Fruit fly (Drosophila melanogaster) whole organism, embryonic: ENCODE data around the gene Vha16-2.

Experiments used
- Bdp1 ChIP-seq: fragments of 200-800 bp; sonication (Bioruptor generic); optimal IDR thresholded peaks from 3 replicates; lab custom pipeline; 2016; ENCODE audit warnings: missing biosample characterization, missing genetic modification characterization
- Blimp-1 ChIP-seq: fragments of 200-800 bp; sonication (Bioruptor generic); optimal IDR thresholded peaks from 3 replicates; lab custom pipeline; 2018; ENCODE audit warnings: missing biosample characterization, missing genetic modification characterization, mild to moderate bottlenecking, moderate library complexity, missing genetic modification reagents
- CG10267 ChIP-seq: fragments of 200-800 bp; sonication (Bioruptor generic); optimal IDR thresholded peaks from 2 replicates; lab custom pipeline; 2018; ENCODE audit warnings: missing biosample characterization, mild to moderate bottlenecking, missing genetic modification characterization, moderate library complexity
- CG10979 ChIP-seq: fragments of 200-800 bp; sonication (Bioruptor generic); optimal IDR thresholded peaks from 2 replicates; lab custom pipeline; 2018; ENCODE audit warnings: missing biosample characterization, mild to moderate bottlenecking, missing genetic modification characterization, moderate library complexity
- CG11085 ChIP-seq: fragments of 200-800 bp; sonication (Bioruptor generic); IDR thresholded peaks from 2 replicates; pipeline ENCODE4 v1.3.6; 2022; ENCODE audit warnings: missing biosample characterization, missing genetic modification characterization
- CG12744 ChIP-seq: fragments of 200-800 bp; sonication (Bioruptor generic); optimal IDR thresholded peaks from 2 replicates; lab custom pipeline; 2016; ENCODE audit warnings: missing biosample characterization, missing genetic modification characterization
- CG12769 ChIP-seq: fragments of 200-800 bp; sonication (Bioruptor generic); optimal IDR thresholded peaks from 2 replicates; lab custom pipeline; 2019; ENCODE audit warnings: missing biosample characterization, mild to moderate bottlenecking, missing genetic modification characterization, moderate library complexity
- CG14667 ChIP-seq: fragments of 200-800 bp; sonication (Bioruptor generic); IDR thresholded peaks from 2 replicates; pipeline ENCODE4 v1.3.6; 2022; ENCODE audit warnings: missing biosample characterization, missing genetic modification characterization
- CG18262 ChIP-seq: fragments of 200-800 bp; optimal IDR thresholded peaks from 3 replicates; lab custom pipeline; 2019; ENCODE audit warnings: missing biosample characterization, mild to moderate bottlenecking, missing genetic modification characterization, moderate library complexity
- CG18476 ChIP-seq: fragments of 200-800 bp; sonication (Bioruptor generic); optimal IDR thresholded peaks from 2 replicates; lab custom pipeline; 2016; ENCODE audit warnings: missing biosample characterization, mild to moderate bottlenecking, missing genetic modification characterization
- CG2202 ChIP-seq: fragments of 200-800 bp; sonication (Bioruptor generic); optimal IDR thresholded peaks from 2 replicates; lab custom pipeline; 2018; ENCODE audit warnings: missing biosample characterization, mild to moderate bottlenecking, missing genetic modification characterization
- CG3163 ChIP-seq: fragments of 200-800 bp; sonication (Bioruptor generic); optimal IDR thresholded peaks from 3 replicates; lab custom pipeline; 2016; ENCODE audit warnings: missing biosample characterization, missing genetic modification characterization
- CG3407 ChIP-seq: fragments of 200-800 bp; sonication (Bioruptor generic); optimal IDR thresholded peaks from 2 replicates; lab custom pipeline; 2018; ENCODE audit warnings: missing biosample characterization, mild to moderate bottlenecking, missing genetic modification characterization
- CG3847 ChIP-seq: fragments of 200-800 bp; sonication (Bioruptor generic); IDR thresholded peaks from 2 replicates; pipeline ENCODE4 v1.3.6; 2022; ENCODE audit warnings: missing biosample characterization, missing genetic modification characterization
- CG4820 ChIP-seq: fragments of 200-800 bp; sonication (Bioruptor generic); optimal IDR thresholded peaks from 3 replicates; lab custom pipeline; 2016; ENCODE audit warnings: missing biosample characterization, missing genetic modification characterization
- CG7745 ChIP-seq: fragments of 200-800 bp; sonication (Bioruptor generic); optimal IDR thresholded peaks from 2 replicates; lab custom pipeline; 2018; ENCODE audit warnings: missing biosample characterization, mild to moderate bottlenecking, missing genetic modification characterization, moderate library complexity
- CG7839 ChIP-seq: fragments of 200-800 bp; sonication (Bioruptor generic); optimal IDR thresholded peaks from 3 replicates; lab custom pipeline; 2018; ENCODE audit warnings: missing biosample characterization, mild to moderate bottlenecking, missing genetic modification characterization, moderate library complexity
- CG7963 ChIP-seq: fragments of 200-800 bp; sonication (Bioruptor generic); IDR thresholded peaks from 3 replicates; pipeline ENCODE4 v1.3.6; 2022; ENCODE audit warnings: missing biosample characterization, missing genetic modification characterization; ENCODE audit not compliant: partially characterized antibody
- CG9437 ChIP-seq: fragments of 200-800 bp; sonication (Bioruptor generic); optimal IDR thresholded peaks from 2 replicates; lab custom pipeline; 2018; ENCODE audit warnings: missing biosample characterization, mild to moderate bottlenecking, missing genetic modification characterization
- Dll ChIP-seq: fragments of 200-800 bp; sonication (Bioruptor generic); IDR thresholded peaks from 4 replicates; pipeline ENCODE4 v1.3.6; 2022; ENCODE audit warnings: missing biosample characterization, missing genetic modification characterization; ENCODE audit not compliant: partially characterized antibody
- Doc3 ChIP-seq: fragments of 200-800 bp; sonication (Bioruptor generic); IDR thresholded peaks from 3 replicates; pipeline ENCODE4 v1.3.6; 2022; ENCODE audit warnings: missing biosample characterization, missing genetic modification characterization; ENCODE audit not compliant: partially characterized antibody
- Drgx ChIP-seq: fragments of 200-800 bp; sonication (Bioruptor generic); IDR thresholded peaks from 2 replicates; pipeline ENCODE4 v1.3.6; 2022; ENCODE audit warnings: missing biosample characterization, missing genetic modification characterization
- Hr3 ChIP-seq: fragments of 200-800 bp; sonication (Bioruptor generic); optimal IDR thresholded peaks from 3 replicates; lab custom pipeline; 2016; ENCODE audit warnings: missing biosample characterization, missing genetic modification characterization
- Hr78 ChIP-seq, 2 experiments: fragments of 200-800 bp in 1 of 2; fragments of >200 bp in 1 of 2; sonication (Bioruptor generic) in 1 of 2; optimal IDR thresholded peaks; 2 replicates each; lab custom pipeline; 2017 to 2019; ENCODE audit warnings: missing biosample characterization in 2 of 2, missing genetic modification characterization in 2 of 2, mild to moderate bottlenecking in 1 of 2, moderate library complexity in 1 of 2
- Hsf ChIP-seq: fragments of 200-800 bp; sonication (Bioruptor generic); optimal IDR thresholded peaks from 3 replicates; lab custom pipeline; 2016; ENCODE audit warnings: missing biosample characterization, missing genetic modification characterization
- Max ChIP-seq: fragments of 200-800 bp; sonication (Bioruptor generic); optimal IDR thresholded peaks from 2 replicates; lab custom pipeline; 2016; ENCODE audit warnings: missing biosample characterization, mild to moderate bottlenecking, missing genetic modification characterization
- NFAT ChIP-seq: fragments of 200-800 bp; sonication (Bioruptor generic); IDR thresholded peaks from 2 replicates; pipeline ENCODE4 v1.3.6; 2022; ENCODE audit warnings: missing biosample characterization, missing genetic modification characterization
- Ravus ChIP-seq: fragments of 200-800 bp; sonication (Bioruptor generic); IDR thresholded peaks from 2 replicates; pipeline ENCODE4 v1.3.6; 2022; ENCODE audit warnings: missing biosample characterization, missing genetic modification characterization
- Rfx ChIP-seq: fragments of 200-800 bp; sonication (Bioruptor generic); IDR thresholded peaks from 2 replicates; pipeline ENCODE4 v1.3.6; 2022; ENCODE audit warnings: missing biosample characterization, missing genetic modification characterization
- Sox100B ChIP-seq: fragments of 200-800 bp; sonication (Bioruptor generic); optimal IDR thresholded peaks from 3 replicates; lab custom pipeline; 2018; ENCODE audit warnings: missing biosample characterization, mild to moderate bottlenecking, missing genetic modification characterization
- Sox102F ChIP-seq: fragments of 200-800 bp; sonication (Bioruptor generic); optimal IDR thresholded peaks from 2 replicates; lab custom pipeline; 2018; ENCODE audit warnings: missing biosample characterization, mild to moderate bottlenecking, missing genetic modification characterization, moderate library complexity
- Ssrp ChIP-seq: fragments of 200-800 bp; sonication (Bioruptor generic); optimal IDR thresholded peaks from 2 replicates; lab custom pipeline; 2018; ENCODE audit warnings: missing biosample characterization, mild to moderate bottlenecking, missing genetic modification characterization, moderate library complexity
- abd-A ChIP-seq: fragments of 200-800 bp; sonication (Bioruptor generic); optimal IDR thresholded peaks from 3 replicates; lab custom pipeline; 2019; ENCODE audit warnings: missing biosample characterization, mild to moderate bottlenecking, missing genetic modification characterization, moderate library complexity
- al ChIP-seq: fragments of 200-800 bp; sonication (Bioruptor generic); IDR thresholded peaks from 2 replicates; pipeline ENCODE4 v1.3.6; 2022; ENCODE audit warnings: missing biosample characterization, missing genetic modification characterization
- bsh ChIP-seq, 2 experiments: fragments of 200-800 bp; sonication (Bioruptor generic); optimal IDR thresholded peaks; 2 replicates each; lab custom pipeline; 2017 to 2018; ENCODE audit warnings: mild to moderate bottlenecking in 2 of 2, missing biosample characterization in 2 of 2, missing genetic modification characterization in 2 of 2, moderate library complexity in 1 of 2
- btn ChIP-seq: fragments of 200-800 bp; sonication (Bioruptor generic); optimal IDR thresholded peaks from 2 replicates; lab custom pipeline; 2016; ENCODE audit warnings: missing biosample characterization, missing genetic modification characterization
- da ChIP-seq: fragments of 200-800 bp; sonication (Bioruptor generic); optimal IDR thresholded peaks from 2 replicates; lab custom pipeline; 2016; ENCODE audit warnings: missing biosample characterization, missing genetic modification characterization
- dmrt11E ChIP-seq: fragments of 200-800 bp; sonication (Bioruptor generic); optimal IDR thresholded peaks from 3 replicates; lab custom pipeline; 2018; ENCODE audit warnings: missing biosample characterization, mild to moderate bottlenecking, missing genetic modification characterization, moderate library complexity
- grau ChIP-seq: fragments of 200-800 bp; optimal IDR thresholded peaks from 3 replicates; lab custom pipeline; 2019; ENCODE audit warnings: missing biosample characterization, mild to moderate bottlenecking, missing genetic modification characterization, moderate library complexity
- hth ChIP-seq: fragments of >200 bp; optimal IDR thresholded peaks from 2 replicates; lab custom pipeline; 2017; ENCODE audit warnings: inconsistent platforms
- jigr1 ChIP-seq: fragments of 200-800 bp; sonication (Bioruptor generic); IDR thresholded peaks from 3 replicates; pipeline ENCODE4 v1.3.6; 2022; ENCODE audit warnings: missing biosample characterization, missing genetic modification characterization
- lov ChIP-seq, 2 experiments: fragments of 200-800 bp in 1 of 2; fragments of >200 bp in 1 of 2; sonication (Bioruptor generic) in 1 of 2; IDR thresholded peaks in 1 of 2; optimal IDR thresholded peaks in 1 of 2; 2 replicates in 1 of 2; 3 replicates in 1 of 2; pipeline versions ENCODE4 v1.3.6 to Lab custom; 2017 to 2022; ENCODE audit warnings: missing biosample characterization in 1 of 2, missing genetic modification characterization in 1 of 2
- nerfin-2 ChIP-seq: fragments of 200-800 bp; sonication (Bioruptor generic); IDR thresholded peaks from 2 replicates; pipeline ENCODE4 v1.3.6; 2022; ENCODE audit warnings: missing biosample characterization, missing genetic modification characterization; ENCODE audit not compliant: partially characterized antibody
- seq ChIP-seq: fragments of 200-800 bp; sonication (Bioruptor generic); IDR thresholded peaks from 2 replicates; pipeline ENCODE4 v1.3.6; 2022; ENCODE audit warnings: missing biosample characterization, missing genetic modification characterization
- sima ChIP-seq: fragments of 200-800 bp; sonication (Bioruptor generic); optimal IDR thresholded peaks from 2 replicates; lab custom pipeline; 2016; ENCODE audit warnings: missing biosample characterization, missing genetic modification characterization
- sisA ChIP-seq: fragments of 200-800 bp; sonication (Bioruptor generic); IDR thresholded peaks from 2 replicates; pipeline ENCODE4 v1.3.6; 2022; ENCODE audit warnings: missing biosample characterization, missing genetic modification characterization
- slbo ChIP-seq: fragments of 200-800 bp; sonication (Bioruptor generic); IDR thresholded peaks from 2 replicates; pipeline ENCODE4 v1.3.6; 2022; ENCODE audit warnings: missing biosample characterization, missing genetic modification characterization
- unpg ChIP-seq: fragments of 200-800 bp; sonication (Bioruptor generic); optimal IDR thresholded peaks from 3 replicates; lab custom pipeline; 2018; ENCODE audit warnings: missing biosample characterization, mild to moderate bottlenecking, missing genetic modification characterization, moderate library complexity
- wdn ChIP-seq: fragments of 200-800 bp; sonication (Bioruptor generic); IDR thresholded peaks from 2 replicates; pipeline ENCODE4 v1.3.6; 2022; ENCODE audit warnings: missing biosample characterization, missing genetic modification characterization
- yki ChIP-seq: fragments of >200 bp; optimal IDR thresholded peaks from 3 replicates; lab custom pipeline; 2018

Gene Vha16-2

DNA sequence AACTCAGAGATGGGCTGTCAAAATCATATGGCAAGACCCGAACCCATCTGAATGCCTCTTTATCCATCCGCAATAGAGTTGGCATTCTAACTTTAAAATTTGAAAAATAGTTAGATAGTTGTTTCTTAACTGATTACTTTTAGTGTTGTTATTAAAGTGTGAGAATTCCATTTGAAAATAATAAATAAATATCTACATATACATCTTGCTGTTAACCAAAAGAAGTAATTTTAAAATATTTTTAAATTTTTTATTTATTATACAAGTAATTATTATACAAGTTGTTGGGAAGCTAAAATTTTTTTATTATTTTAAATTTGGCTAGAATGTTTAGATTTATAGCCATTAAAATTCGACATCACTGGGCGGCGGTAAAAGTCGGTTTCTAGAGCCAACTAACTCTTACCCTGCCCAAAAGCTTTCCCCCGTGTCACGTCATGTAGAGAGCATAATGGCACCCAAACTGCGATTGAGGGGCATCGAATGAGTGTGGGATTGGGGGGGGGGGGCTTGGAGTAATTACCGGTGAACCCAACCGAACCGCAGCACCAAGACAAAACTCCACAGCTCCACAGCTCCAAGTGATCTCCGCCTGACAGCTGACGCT is 31.2 kb upstream of the Vha16-2 start (continued):
- TF ChIP-seq al (GFP tag; lab: Robert Waterston, UW) (no peak), CG18262 (peak; percentile 62), CG7745 (tag; lab: Kevin White, UChicago) (no peak), wdn (GFP tag; lab: Robert Waterston, UW) (no peak), Drgx (GFP tag; lab: Robert Waterston, UW) (no peak), unpg (GFP tag; lab: Kevin White, UChicago) (no peak), yki (lab: Kevin White, UChicago) (no peak), Hr78 (GFP tag; optimal IDR thresholded peaks at IDR 0.05; lab: Kevin White, UChicago) (peak in 1 of 2 experiments; percentile 9), Hr3 (GFP tag; lab: Kevin White, UChicago) (no peak), Dll (no peak), CG7963 (GFP tag; lab: Robert Waterston, UW) (no peak), CG2202 (no peak), hth (lab: Kevin White, UChicago) (no peak), CG7839 (tag; lab: Kevin White, UChicago) (peak; percentile 47), CG12744 (GFP tag; lab: Kevin White, UChicago) (no peak), NFAT (no peak), CG18476 (GFP tag; lab: Kevin White, UChicago) (no peak), CG3847 (GFP tag; lab: Robert Waterston, UW) (no peak), da (GFP tag; lab: Kevin White, UChicago) (no peak), Doc3 (no peak), Bdp1 (GFP tag; lab: Kevin White, UChicago) (no peak), CG14667 (GFP tag; lab: Robert Waterston, UW) (no peak), grau (peak; percentile 31), dmrt11E (tag; lab: Kevin White, UChicago) (peak; percentile 16), Sox102F (GFP tag; lab: Kevin White, UChicago) (peak; percentile 61), sima (no peak), sisA (GFP tag; lab: Robert Waterston, UW) (no peak), btn (GFP tag; lab: Kevin White, UChicago) (no peak), CG12769 (tag; lab: Kevin White, UChicago) (peak; percentile 34), abd-A (tag; lab: Kevin White, UChicago) (no peak), slbo (no peak), bsh (GFP tag; optimal IDR thresholded peaks at IDR 0.05; lab: Kevin White, UChicago) (peak in 1 of 2 experiments; percentile 25), Ssrp (tag; lab: Kevin White, UChicago) (peak; percentile 49), nerfin-2 (GFP tag; lab: Robert Waterston, UW) (no peak), CG11085 (GFP tag; lab: Robert Waterston, UW) (no peak), CG4820 (GFP tag; lab: Kevin White, UChicago) (no peak), Hsf (GFP tag; lab: Kevin White, UChicago) (no peak), CG3407 (no peak), CG10979 (tag; lab: Kevin White, UChicago) (peak; percentile 29), CG3163 (GFP tag; lab: Kevin White, UChicago) (no peak), Blimp-1 (GFP tag; lab: Kevin White, UChicago) (peak; percentile 44), Ravus (no peak), Rfx (GFP tag; lab: Robert Waterston, UW) (0 out of 2 replicates have a peak, but pooled peaks have one; percentile 8), CG10267 (tag; lab: Kevin White, UChicago) (peak; percentile 12), seq (GFP tag; lab: Robert Waterston, UW) (no peak), Sox100B (GFP tag; lab: Kevin White, UChicago) (peak; percentile 48), CG9437 (GFP tag; lab: Kevin White, UChicago) (peak; percentile 3), Max (no peak), lov (optimal IDR thresholded peaks at IDR 0.05; lab: Kevin White, UChicago) (no peak), lov (GFP tag; IDR thresholded peaks at IDR 0.05; lab: Robert Waterston, UW) (no peak), jigr1 (no peak)
